Worm (Caenorhabditis elegans) whole organism, L2 larva: ENCODE data around the gene rpn-12.
A peak's percentile ranks its signal among the peaks of the same experiment; 100 is the strongest.

ENCODE experiments used
- C34F6.9 ChIP-seq: fragments of 150-350 bp; optimal IDR thresholded peaks from 2 replicates; lab custom pipeline; 2014; ENCODE audit warnings: missing biosample characterization, missing genetic modification characterization
- Y55F3AM.14 ChIP-seq: fragments of 200-800 bp; sonication (Bioruptor generic); optimal IDR thresholded peaks from 2 replicates; lab custom pipeline; 2018; ENCODE audit warnings: mild to moderate bottlenecking, missing genetic modification characterization, missing compliant biosample characterization
- ZK546.5 ChIP-seq: sonication (generic microtip); optimal IDR thresholded peaks from 2 replicates; lab custom pipeline; 2017; ENCODE audit warnings: missing biosample characterization, missing genetic modification characterization
- aly-2 ChIP-seq: fragments of 150-350 bp; optimal IDR thresholded peaks from 2 replicates; lab custom pipeline; 2014; ENCODE audit warnings: missing biosample characterization, missing genetic modification characterization
- ama-1 ChIP-seq: fragments of 150-350 bp; optimal IDR thresholded peaks from 2 replicates; lab custom pipeline; 2018; ENCODE audit warnings: inconsistent platforms
- blmp-1 ChIP-seq: sonication (generic microtip); optimal IDR thresholded peaks from 2 replicates; lab custom pipeline; 2017; ENCODE audit warnings: missing genetic modification characterization, mild to moderate bottlenecking, missing compliant biosample characterization, antibody characterized with exemption, moderate library complexity; ENCODE audit not compliant: insufficient read depth
- ceh-16 ChIP-seq: fragments of 150-350 bp; optimal IDR thresholded peaks from 2 replicates; lab custom pipeline; 2014; ENCODE audit warnings: missing biosample characterization, missing genetic modification characterization
- crh-2 ChIP-seq: sonication (generic microtip); optimal IDR thresholded peaks from 2 replicates; lab custom pipeline; 2017; ENCODE audit warnings: missing biosample characterization, missing genetic modification characterization
- dmd-4 ChIP-seq: sonication (generic microtip); optimal IDR thresholded peaks from 2 replicates; lab custom pipeline; 2017; ENCODE audit warnings: missing biosample characterization, missing genetic modification characterization
- elt-3 ChIP-seq: sonication (generic microtip); optimal IDR thresholded peaks from 2 replicates; lab custom pipeline; 2017; ENCODE audit warnings: missing biosample characterization, missing genetic modification characterization
- fos-1 ChIP-seq: fragments of 150-350 bp; optimal IDR thresholded peaks from 2 replicates; lab custom pipeline; 2014; ENCODE audit warnings: missing biosample characterization, missing genetic modification characterization
- gmeb-1 ChIP-seq: fragments of 150-350 bp; optimal IDR thresholded peaks from 2 replicates; lab custom pipeline; 2014; ENCODE audit warnings: missing biosample characterization, missing genetic modification characterization
- lin-11 ChIP-seq: fragments of 150-350 bp; sonication (generic microtip); optimal IDR thresholded peaks from 2 replicates; lab custom pipeline; 2014; ENCODE audit warnings: missing biosample characterization, missing genetic modification characterization, inconsistent platforms, mixed read lengths
- lin-13 ChIP-seq: fragments of 150-350 bp; optimal IDR thresholded peaks from 2 replicates; lab custom pipeline; 2014; ENCODE audit warnings: missing biosample characterization, missing genetic modification reagents, missing genetic modification characterization
- lin-39 ChIP-seq: fragments of 150-350 bp; optimal IDR thresholded peaks from 2 replicates; lab custom pipeline; 2014; ENCODE audit warnings: missing biosample characterization, missing genetic modification reagents, missing genetic modification characterization
- lsy-2 ChIP-seq, 2 experiments: fragments of 150-350 bp in 1 of 2; sonication (generic microtip) in 1 of 2; optimal IDR thresholded peaks; 2 replicates each; lab custom pipeline; 2014 to 2017; ENCODE audit warnings: missing biosample characterization in 2 of 2, missing genetic modification characterization in 2 of 2
- mab-5 ChIP-seq: fragments of 150-350 bp; optimal IDR thresholded peaks from 2 replicates; lab custom pipeline; 2014; ENCODE audit warnings: missing biosample characterization, missing genetic modification characterization
- mbf-1 ChIP-seq: sonication (generic microtip); optimal IDR thresholded peaks from 2 replicates; lab custom pipeline; 2017; ENCODE audit warnings: missing biosample characterization, missing genetic modification characterization
- mdl-1 ChIP-seq, 2 experiments: fragments of 150-350 bp in 1 of 2; sonication (generic microtip) in 1 of 2; optimal IDR thresholded peaks; 2 replicates each; lab custom pipeline; 2017; ENCODE audit warnings: missing biosample characterization in 2 of 2, missing genetic modification characterization in 2 of 2
- nhr-11 ChIP-seq: fragments of 150-350 bp; optimal IDR thresholded peaks from 2 replicates; lab custom pipeline; 2014; ENCODE audit warnings: missing biosample characterization, missing genetic modification characterization
- nhr-12 ChIP-seq: fragments of 150-350 bp; optimal IDR thresholded peaks from 2 replicates; lab custom pipeline; 2014; ENCODE audit warnings: missing biosample characterization, missing genetic modification characterization
- nhr-129 ChIP-seq: fragments of 150-350 bp; optimal IDR thresholded peaks from 2 replicates; lab custom pipeline; 2014; ENCODE audit warnings: missing biosample characterization, missing genetic modification characterization
- nhr-237 ChIP-seq: fragments of 150-350 bp; optimal IDR thresholded peaks from 2 replicates; lab custom pipeline; 2014; ENCODE audit warnings: missing biosample characterization, missing genetic modification characterization
- nhr-25 ChIP-seq: fragments of 150-350 bp; sonication (generic microtip); optimal IDR thresholded peaks from 3 replicates; lab custom pipeline; 2014; ENCODE audit warnings: missing biosample characterization, missing genetic modification characterization
- nhr-6 ChIP-seq: fragments of 150-350 bp; optimal IDR thresholded peaks from 2 replicates; lab custom pipeline; 2014; ENCODE audit warnings: missing biosample characterization, missing genetic modification characterization
- nhr-77 ChIP-seq: fragments of 150-350 bp; optimal IDR thresholded peaks from 2 replicates; lab custom pipeline; 2014; ENCODE audit warnings: missing biosample characterization, missing genetic modification characterization
- peb-1 ChIP-seq: fragments of 150-350 bp; optimal IDR thresholded peaks from 2 replicates; lab custom pipeline; 2014; ENCODE audit warnings: missing biosample characterization, missing genetic modification characterization
- skn-1 ChIP-seq: sonication (generic microtip); optimal IDR thresholded peaks from 2 replicates; lab custom pipeline; 2017; ENCODE audit warnings: missing biosample characterization, missing genetic modification characterization
- sma-3 ChIP-seq: sonication (generic microtip); optimal IDR thresholded peaks from 2 replicates; lab custom pipeline; 2016; ENCODE audit warnings: missing genetic modification reagents, missing genetic modification characterization, missing compliant biosample characterization
- sma-9 ChIP-seq, 2 experiments: fragments of 150-350 bp in 1 of 2; sonication (generic microtip) in 1 of 2; optimal IDR thresholded peaks; 2 replicates each; lab custom pipeline; 2014 to 2016; ENCODE audit warnings: missing genetic modification characterization in 2 of 2, mild to moderate bottlenecking in 1 of 2, missing biosample characterization in 1 of 2, missing compliant biosample characterization in 1 of 2, missing genetic modification reagents in 1 of 2, moderate library complexity in 1 of 2
- snpc-4 ChIP-seq: fragments of 150-350 bp; optimal IDR thresholded peaks from 2 replicates; lab custom pipeline; 2014; ENCODE audit warnings: missing biosample characterization, missing genetic modification characterization
- unc-39 ChIP-seq: fragments of 150-350 bp; optimal IDR thresholded peaks from 2 replicates; lab custom pipeline; 2014; ENCODE audit warnings: missing biosample characterization, missing genetic modification characterization
- unc-55 ChIP-seq: fragments of 150-350 bp; sonication (generic microtip); optimal IDR thresholded peaks from 3 replicates; lab custom pipeline; 2014; ENCODE audit warnings: missing biosample characterization, missing genetic modification reagents, missing genetic modification characterization
- unc-62 ChIP-seq: fragments of 150-350 bp; optimal IDR thresholded peaks from 2 replicates; lab custom pipeline; 2014; ENCODE audit warnings: missing biosample characterization, missing genetic modification reagents, missing genetic modification characterization
- zag-1 ChIP-seq: fragments of 150-350 bp; optimal IDR thresholded peaks from 2 replicates; lab custom pipeline; 2014; ENCODE audit warnings: missing biosample characterization, missing genetic modification characterization
- ztf-1 ChIP-seq: fragments of 200-800 bp; sonication (Bioruptor generic); conservative IDR thresholded peaks from 2 replicates; pipeline ENCODE4 v1.3.6; 2022; ENCODE audit warnings: missing genetic modification characterization, missing compliant biosample characterization
- ztf-4 ChIP-seq: fragments of 150-350 bp; optimal IDR thresholded peaks from 2 replicates; lab custom pipeline; 2014; ENCODE audit warnings: missing biosample characterization, missing genetic modification characterization

Gene rpn-12

ce11 chrII:11611462-11611861, 41.5 kb upstream of the rpn-12 start:
- TF ChIP-seq nhr-129 (tag; lab: Kevin White, UChicago) (no peak), nhr-12 (tag; lab: Kevin White, UChicago) (no peak), aly-2 (tag; lab: Kevin White, UChicago) (no peak), elt-3 (tag; lab: Kevin White, UChicago) (no peak), C34F6.9 (tag; lab: Kevin White, UChicago) (no peak), snpc-4 (no peak), sma-3 (no peak), lsy-2 (tag; optimal IDR thresholded peaks at IDR 0.05; lab: Kevin White, UChicago) (no peak), unc-39 (tag; lab: Kevin White, UChicago) (no peak), dmd-4 (tag; lab: Kevin White, UChicago) (no peak), blmp-1 (no peak), peb-1 (tag; lab: Kevin White, UChicago) (no peak), ztf-4 (tag; lab: Kevin White, UChicago) (no peak), crh-2 (tag; lab: Kevin White, UChicago) (peak; percentile 46), mab-5 (tag; lab: Kevin White, UChicago) (no peak), lin-39 (no peak), Y55F3AM.14 (GFP tag; lab: Kevin White, UChicago) (no peak), ceh-16 (tag; lab: Kevin White, UChicago) (no peak), nhr-11 (tag; lab: Kevin White, UChicago) (no peak), nhr-25 (tag; lab: Kevin White, UChicago) (no peak), zag-1 (tag; lab: Kevin White, UChicago) (no peak), ama-1 (lab: Kevin White, UChicago) (no peak), nhr-237 (tag; lab: Kevin White, UChicago) (no peak), lin-11 (tag; lab: Kevin White, UChicago) (no peak), fos-1 (tag; lab: Kevin White, UChicago) (peak; percentile 71), skn-1 (tag; lab: Kevin White, UChicago) (no peak), mdl-1 (tag; optimal IDR thresholded peaks at IDR 0.05; lab: Kevin White, UChicago) (no peak), gmeb-1 (tag; lab: Kevin White, UChicago) (peak; percentile 25), lin-13 (GFP tag; lab: Kevin White, UChicago) (no peak), sma-9 (GFP tag; optimal IDR thresholded peaks at IDR 0.05; lab: Kevin White, UChicago) (peak; percentile 57), sma-9 (tag; optimal IDR thresholded peaks at IDR 0.05; lab: Kevin White, UChicago) (no peak), nhr-77 (tag; lab: Kevin White, UChicago) (no peak)

ce11 chrII:11612034-11612723, 40.7 kb upstream of the rpn-12 start, which contains the start of gene F07A11.5:
Gene F07A11.5 (plus strand): TSS chrII:11612300.
- TF ChIP-seq ztf-4 (tag; lab: Kevin White, UChicago) (no peak), snpc-4 (no peak), nhr-25 (tag; lab: Kevin White, UChicago) (no peak), mbf-1 (tag; lab: Kevin White, UChicago) (no peak), ztf-1 (GFP tag; lab: Robert Waterston, UW) (no peak), unc-62 (GFP tag; lab: Kevin White, UChicago) (no peak), nhr-12 (tag; lab: Kevin White, UChicago) (no peak), C34F6.9 (tag; lab: Kevin White, UChicago) (no peak), ZK546.5 (no peak), fos-1 (tag; lab: Kevin White, UChicago) (no peak), unc-55 (GFP tag; lab: Kevin White, UChicago) (no peak), nhr-129 (tag; lab: Kevin White, UChicago) (no peak), lin-39 (no peak), ceh-16 (tag; lab: Kevin White, UChicago) (no peak), ama-1 (lab: Kevin White, UChicago) (no peak), nhr-77 (tag; lab: Kevin White, UChicago) (no peak), nhr-6 (tag; lab: Kevin White, UChicago) (no peak)
